Worm (Caenorhabditis elegans): ENCODE data around the gene K09F6.7.

ce11 chrII:2300861-2301260 lies 8.9 kb upstream of the K09F6.7 start, which contains the start of gene B0281.5:
- TF ChIP-seq gmeb-2 (tag; optimal IDR thresholded peaks at IDR 0.05) (no peak), pha-2 (tag; optimal IDR thresholded peaks at IDR 0.05) (no peak), elt-2 (tag; optimal IDR thresholded peaks at IDR 0.05) (no peak), fkh-6 (tag; optimal IDR thresholded peaks at IDR 0.05) (no peak)

Measured in whole organism, late embryonic.